Worm (Caenorhabditis elegans) whole organism, L2 larva: ENCODE measurements around the gene oig-4.
A peak's percentile ranks its signal among the peaks of the same experiment; 100 is the strongest.

Experiments
- F13H6.1 ChIP-seq: sonication (generic microtip); optimal IDR thresholded peaks from 2 replicates; lab custom pipeline; 2016; ENCODE audit warnings: missing genetic modification characterization, missing compliant biosample characterization
- R02D3.7 ChIP-seq: fragments of 150-350 bp; optimal IDR thresholded peaks from 2 replicates; lab custom pipeline; 2014; ENCODE audit warnings: missing biosample characterization, missing genetic modification characterization
- Y55F3AM.14 ChIP-seq: fragments of 200-800 bp; sonication (Bioruptor generic); optimal IDR thresholded peaks from 2 replicates; lab custom pipeline; 2018; ENCODE audit warnings: mild to moderate bottlenecking, missing genetic modification characterization, missing compliant biosample characterization
- ZK546.5 ChIP-seq: sonication (generic microtip); optimal IDR thresholded peaks from 2 replicates; lab custom pipeline; 2017; ENCODE audit warnings: missing biosample characterization, missing genetic modification characterization
- alr-1 ChIP-seq: fragments of 150-350 bp; optimal IDR thresholded peaks from 2 replicates; lab custom pipeline; 2014; ENCODE audit warnings: missing biosample characterization, missing genetic modification characterization
- ama-1 ChIP-seq: fragments of 150-350 bp; optimal IDR thresholded peaks from 2 replicates; lab custom pipeline; 2018; ENCODE audit warnings: inconsistent platforms
- blmp-1 ChIP-seq: sonication (generic microtip); optimal IDR thresholded peaks from 2 replicates; lab custom pipeline; 2017; ENCODE audit warnings: missing genetic modification characterization, mild to moderate bottlenecking, missing compliant biosample characterization, antibody characterized with exemption, moderate library complexity; ENCODE audit not compliant: insufficient read depth
- ceh-16 ChIP-seq: fragments of 150-350 bp; optimal IDR thresholded peaks from 2 replicates; lab custom pipeline; 2014; ENCODE audit warnings: missing biosample characterization, missing genetic modification characterization
- ceh-82 ChIP-seq: fragments of 150-350 bp; optimal IDR thresholded peaks from 2 replicates; lab custom pipeline; 2014; ENCODE audit warnings: missing biosample characterization, missing genetic modification characterization
- crh-2 ChIP-seq: sonication (generic microtip); optimal IDR thresholded peaks from 2 replicates; lab custom pipeline; 2017; ENCODE audit warnings: missing biosample characterization, missing genetic modification characterization
- dmd-4 ChIP-seq: sonication (generic microtip); optimal IDR thresholded peaks from 2 replicates; lab custom pipeline; 2017; ENCODE audit warnings: missing biosample characterization, missing genetic modification characterization
- egl-27 ChIP-seq: sonication (generic microtip); optimal IDR thresholded peaks from 3 replicates; lab custom pipeline; 2017; ENCODE audit warnings: missing biosample characterization, missing genetic modification reagents, missing genetic modification characterization
- elt-1 ChIP-seq: fragments of 150-350 bp; optimal IDR thresholded peaks from 2 replicates; lab custom pipeline; 2014; ENCODE audit warnings: missing biosample characterization, missing genetic modification characterization
- elt-3 ChIP-seq: sonication (generic microtip); optimal IDR thresholded peaks from 2 replicates; lab custom pipeline; 2017; ENCODE audit warnings: missing biosample characterization, missing genetic modification characterization
- fos-1 ChIP-seq: fragments of 150-350 bp; optimal IDR thresholded peaks from 2 replicates; lab custom pipeline; 2014; ENCODE audit warnings: missing biosample characterization, missing genetic modification characterization
- gmeb-1 ChIP-seq: fragments of 150-350 bp; optimal IDR thresholded peaks from 2 replicates; lab custom pipeline; 2014; ENCODE audit warnings: missing biosample characterization, missing genetic modification characterization
- lin-13 ChIP-seq: fragments of 150-350 bp; optimal IDR thresholded peaks from 2 replicates; lab custom pipeline; 2014; ENCODE audit warnings: missing biosample characterization, missing genetic modification reagents, missing genetic modification characterization
- lsy-2 ChIP-seq, 2 experiments: fragments of 150-350 bp in 1 of 2; sonication (generic microtip) in 1 of 2; optimal IDR thresholded peaks; 2 replicates each; lab custom pipeline; 2014 to 2017; ENCODE audit warnings: missing biosample characterization in 2 of 2, missing genetic modification characterization in 2 of 2
- mab-5 ChIP-seq: fragments of 150-350 bp; optimal IDR thresholded peaks from 2 replicates; lab custom pipeline; 2014; ENCODE audit warnings: missing biosample characterization, missing genetic modification characterization
- mbf-1 ChIP-seq: sonication (generic microtip); optimal IDR thresholded peaks from 2 replicates; lab custom pipeline; 2017; ENCODE audit warnings: missing biosample characterization, missing genetic modification characterization
- nhr-10 ChIP-seq: sonication (generic microtip); optimal IDR thresholded peaks from 2 replicates; lab custom pipeline; 2017; ENCODE audit warnings: missing biosample characterization, missing genetic modification characterization
- nhr-11 ChIP-seq: fragments of 150-350 bp; optimal IDR thresholded peaks from 2 replicates; lab custom pipeline; 2014; ENCODE audit warnings: missing biosample characterization, missing genetic modification characterization
- nhr-12 ChIP-seq: fragments of 150-350 bp; optimal IDR thresholded peaks from 2 replicates; lab custom pipeline; 2014; ENCODE audit warnings: missing biosample characterization, missing genetic modification characterization
- nhr-129 ChIP-seq: fragments of 150-350 bp; optimal IDR thresholded peaks from 2 replicates; lab custom pipeline; 2014; ENCODE audit warnings: missing biosample characterization, missing genetic modification characterization
- nhr-21 ChIP-seq: fragments of 150-350 bp; optimal IDR thresholded peaks from 2 replicates; lab custom pipeline; 2014; ENCODE audit warnings: missing biosample characterization, missing genetic modification characterization
- nhr-23 ChIP-seq: fragments of 150-350 bp; optimal IDR thresholded peaks from 2 replicates; lab custom pipeline; 2014; ENCODE audit warnings: missing biosample characterization, missing genetic modification reagents, missing genetic modification characterization
- nhr-25 ChIP-seq: fragments of 150-350 bp; sonication (generic microtip); optimal IDR thresholded peaks from 3 replicates; lab custom pipeline; 2014; ENCODE audit warnings: missing biosample characterization, missing genetic modification characterization
- nhr-6 ChIP-seq: fragments of 150-350 bp; optimal IDR thresholded peaks from 2 replicates; lab custom pipeline; 2014; ENCODE audit warnings: missing biosample characterization, missing genetic modification characterization
- nhr-77 ChIP-seq: fragments of 150-350 bp; optimal IDR thresholded peaks from 2 replicates; lab custom pipeline; 2014; ENCODE audit warnings: missing biosample characterization, missing genetic modification characterization
- peb-1 ChIP-seq: fragments of 150-350 bp; optimal IDR thresholded peaks from 2 replicates; lab custom pipeline; 2014; ENCODE audit warnings: missing biosample characterization, missing genetic modification characterization
- sem-4 ChIP-seq: fragments of 150-350 bp; optimal IDR thresholded peaks from 2 replicates; lab custom pipeline; 2014; ENCODE audit warnings: missing biosample characterization, missing genetic modification reagents, missing genetic modification characterization
- sma-3 ChIP-seq: sonication (generic microtip); optimal IDR thresholded peaks from 2 replicates; lab custom pipeline; 2016; ENCODE audit warnings: missing genetic modification reagents, missing genetic modification characterization, missing compliant biosample characterization
- sma-9 ChIP-seq, 2 experiments: fragments of 150-350 bp in 1 of 2; sonication (generic microtip) in 1 of 2; optimal IDR thresholded peaks; 2 replicates each; lab custom pipeline; 2014 to 2016; ENCODE audit warnings: missing genetic modification characterization in 2 of 2, mild to moderate bottlenecking in 1 of 2, missing biosample characterization in 1 of 2, missing compliant biosample characterization in 1 of 2, missing genetic modification reagents in 1 of 2, moderate library complexity in 1 of 2
- snpc-4 ChIP-seq: fragments of 150-350 bp; optimal IDR thresholded peaks from 2 replicates; lab custom pipeline; 2014; ENCODE audit warnings: missing biosample characterization, missing genetic modification characterization
- unc-39 ChIP-seq: fragments of 150-350 bp; optimal IDR thresholded peaks from 2 replicates; lab custom pipeline; 2014; ENCODE audit warnings: missing biosample characterization, missing genetic modification characterization
- unc-55 ChIP-seq: fragments of 150-350 bp; sonication (generic microtip); optimal IDR thresholded peaks from 3 replicates; lab custom pipeline; 2014; ENCODE audit warnings: missing biosample characterization, missing genetic modification reagents, missing genetic modification characterization
- unc-62 ChIP-seq: fragments of 150-350 bp; optimal IDR thresholded peaks from 2 replicates; lab custom pipeline; 2014; ENCODE audit warnings: missing biosample characterization, missing genetic modification reagents, missing genetic modification characterization
- zag-1 ChIP-seq: fragments of 150-350 bp; optimal IDR thresholded peaks from 2 replicates; lab custom pipeline; 2014; ENCODE audit warnings: missing biosample characterization, missing genetic modification characterization
- ztf-1 ChIP-seq: fragments of 200-800 bp; sonication (Bioruptor generic); conservative IDR thresholded peaks from 2 replicates; pipeline ENCODE4 v1.3.6; 2022; ENCODE audit warnings: missing genetic modification characterization, missing compliant biosample characterization
- ztf-11 ChIP-seq: sonication (generic microtip); optimal IDR thresholded peaks from 2 replicates; lab custom pipeline; 2017; ENCODE audit warnings: missing biosample characterization, missing genetic modification characterization
- ztf-4 ChIP-seq: fragments of 150-350 bp; optimal IDR thresholded peaks from 2 replicates; lab custom pipeline; 2014; ENCODE audit warnings: missing biosample characterization, missing genetic modification characterization

The oig-4 gene

ce11 chrII:7621513-7621912 lies 8.2 kb downstream of the oig-4 start:
- TF ChIP-seq nhr-6 (tag; lab: Kevin White, UChicago) (no peak), R02D3.7 (no peak), zag-1 (tag; lab: Kevin White, UChicago) (no peak), fos-1 (tag; lab: Kevin White, UChicago) (no peak), crh-2 (no peak), unc-55 (GFP tag; lab: Kevin White, UChicago) (no peak), sma-3 (GFP tag; lab: Kevin White, UChicago) (no peak), sem-4 (tag; lab: Kevin White, UChicago) (peak; percentile 9), egl-27 (tag; lab: Kevin White, UChicago) (no peak), lsy-2 (tag; optimal IDR thresholded peaks at IDR 0.05; lab: Kevin White, UChicago) (peak in 1 of 2 experiments; percentile 26), sma-9 (GFP tag; optimal IDR thresholded peaks at IDR 0.05; lab: Kevin White, UChicago) (no peak), sma-9 (tag; optimal IDR thresholded peaks at IDR 0.05; lab: Kevin White, UChicago) (no peak), nhr-21 (tag; lab: Kevin White, UChicago) (no peak), ztf-11 (no peak), alr-1 (tag; lab: Kevin White, UChicago) (no peak), nhr-25 (peak; percentile 17), blmp-1 (tag; lab: Kevin White, UChicago) (peak; percentile 44), nhr-10 (tag; lab: Kevin White, UChicago) (no peak)
- TF ChIP-seq, all 48 proteins: peak for 4

- TF ChIP-seq blmp-1 (tag; lab: Kevin White, UChicago) (no peak), F13H6.1 (peak; percentile 58), sma-3 (GFP tag; lab: Kevin White, UChicago) (peak; percentile 7), sem-4 (tag; lab: Kevin White, UChicago) (no peak), sma-9 (GFP tag; optimal IDR thresholded peaks at IDR 0.05; lab: Kevin White, UChicago) (peak; percentile 41), sma-9 (tag; optimal IDR thresholded peaks at IDR 0.05; lab: Kevin White, UChicago) (no peak), unc-62 (no peak), ama-1 (lab: Kevin White, UChicago) (no peak), egl-27 (tag; lab: Kevin White, UChicago) (no peak), peb-1 (tag; lab: Kevin White, UChicago) (peak; percentile 28), nhr-129 (tag; lab: Kevin White, UChicago) (peak; percentile 14), nhr-25 (no peak), fos-1 (tag; lab: Kevin White, UChicago) (peak; percentile 43)
These were observed 10.1 kb downstream of the oig-4 start for ce11 chrII:7623466-7623865.

ce11 chrII:7624272-7624671 lies 10.9 kb downstream of the oig-4 start:
- TF ChIP-seq mab-5 (tag; lab: Kevin White, UChicago) (no peak), unc-62 (no peak), nhr-77 (tag; lab: Kevin White, UChicago) (no peak), unc-55 (GFP tag; lab: Kevin White, UChicago) (no peak), nhr-23 (tag; lab: Kevin White, UChicago) (no peak), elt-1 (tag; lab: Kevin White, UChicago) (no peak), lsy-2 (tag; optimal IDR thresholded peaks at IDR 0.05; lab: Kevin White, UChicago) (no peak), nhr-10 (tag; lab: Kevin White, UChicago) (no peak), nhr-12 (no peak), snpc-4 (tag; lab: Kevin White, UChicago) (no peak), nhr-21 (tag; lab: Kevin White, UChicago) (no peak), ceh-82 (tag; lab: Kevin White, UChicago) (no peak), ztf-1 (GFP tag; lab: Robert Waterston, UW) (no peak), R02D3.7 (no peak), unc-39 (tag; lab: Kevin White, UChicago) (no peak)

ce11 chrII:7624995-7625394 lies 11.7 kb downstream of the oig-4 start:
- TF ChIP-seq ZK546.5 (tag; lab: Kevin White, UChicago) (no peak), nhr-23 (tag; lab: Kevin White, UChicago) (no peak), elt-1 (tag; lab: Kevin White, UChicago) (no peak), sem-4 (tag; lab: Kevin White, UChicago) (no peak)

- TF ChIP-seq R02D3.7 (no peak), alr-1 (tag; lab: Kevin White, UChicago) (no peak), nhr-25 (peak; percentile 65), nhr-23 (tag; lab: Kevin White, UChicago) (no peak), blmp-1 (tag; lab: Kevin White, UChicago) (peak; percentile 31), zag-1 (tag; lab: Kevin White, UChicago) (no peak), nhr-11 (no peak), egl-27 (tag; lab: Kevin White, UChicago) (no peak), gmeb-1 (no peak), F13H6.1 (no peak), sma-3 (GFP tag; lab: Kevin White, UChicago) (peak; percentile 79), Y55F3AM.14 (GFP tag; lab: Kevin White, UChicago) (no peak), ztf-4 (no peak), elt-3 (tag; lab: Kevin White, UChicago) (no peak), nhr-10 (tag; lab: Kevin White, UChicago) (no peak), unc-55 (GFP tag; lab: Kevin White, UChicago) (no peak), crh-2 (no peak), lin-13 (GFP tag; lab: Kevin White, UChicago) (no peak), sma-9 (GFP tag; optimal IDR thresholded peaks at IDR 0.05; lab: Kevin White, UChicago) (peak; percentile 8), sma-9 (tag; optimal IDR thresholded peaks at IDR 0.05; lab: Kevin White, UChicago) (no peak), dmd-4 (tag; lab: Kevin White, UChicago) (no peak), peb-1 (tag; lab: Kevin White, UChicago) (no peak), lsy-2 (tag; optimal IDR thresholded peaks at IDR 0.05; lab: Kevin White, UChicago) (no peak), mbf-1 (tag; lab: Kevin White, UChicago) (no peak), unc-39 (tag; lab: Kevin White, UChicago) (no peak), nhr-21 (tag; lab: Kevin White, UChicago) (peak; percentile 40), ceh-16 (tag; lab: Kevin White, UChicago) (no peak)
These were observed 15.3 kb downstream of the oig-4 start for ce11 chrII:7628640-7629039.
